Fruit fly (Drosophila melanogaster): Measurements from ENCODE around the gene ScsbetaA.

ScsbetaA gene

DNA sequence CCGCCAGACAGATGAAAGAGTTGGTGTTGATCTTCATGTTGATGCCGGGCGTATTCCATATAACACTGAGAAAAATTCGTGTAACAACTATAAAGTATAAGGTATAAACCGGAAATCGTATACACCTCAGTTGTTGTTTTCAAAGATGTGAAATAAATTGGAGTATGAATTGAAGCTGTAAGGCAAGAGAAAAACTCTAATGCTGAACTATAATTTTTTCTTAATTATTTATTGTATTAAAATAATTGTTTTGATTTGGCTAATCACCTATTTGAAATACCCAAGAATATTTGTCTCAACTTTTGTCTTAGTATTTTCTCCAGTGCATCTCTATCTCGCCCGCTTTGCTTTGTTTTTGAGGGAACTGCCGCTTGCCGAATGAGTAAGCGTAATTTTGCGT, 21.8 kb downstream of the ScsbetaA start (continued):
- no peak for TF ChIP-seq CG6791 (GFP tag; IDR thresholded peaks at IDR 0.05; ENCODE audit: partially characterized antibody)
- TF ChIP-seq CG3847 (GFP tag; IDR thresholded peaks at IDR 0.05) = no peak; the same call in 1 of the 2 replicates
- no peak for TF ChIP-seq inv (GFP tag; IDR thresholded peaks at IDR 0.05; ENCODE audit: partially characterized antibody)
- TF ChIP-seq CG10267 (tag; optimal IDR thresholded peaks at IDR 0.05) = peak; percentile 56
- peak; percentile 48; the same call in 1 of the 2 replicates for TF ChIP-seq CG17328 (GFP tag; IDR thresholded peaks at IDR 0.05)
- TF ChIP-seq CG10654 (GFP tag; optimal IDR thresholded peaks at IDR 0.05) = peak; percentile 38
- TF ChIP-seq amos (GFP tag; IDR thresholded peaks at IDR 0.05; ENCODE audit: partially characterized antibody) = no peak
- no peak for TF ChIP-seq CG4617 (GFP tag; optimal IDR thresholded peaks at IDR 0.05; ENCODE audit: borderline replicate concordance)
- TF ChIP-seq Meics (GFP tag; optimal IDR thresholded peaks at IDR 0.05) = peak; percentile 41
- TF ChIP-seq sens-2 (GFP tag; IDR thresholded peaks at IDR 0.05) = no peak
- TF ChIP-seq CG7928 (GFP tag; optimal IDR thresholded peaks at IDR 0.05) = no peak
- TF ChIP-seq CG17612 (GFP tag; IDR thresholded peaks at IDR 0.05) = no peak
- TF ChIP-seq MBD-R2 (GFP tag; IDR thresholded peaks at IDR 0.05) = no peak
- TF ChIP-seq PHDP (tag; optimal IDR thresholded peaks at IDR 0.05) = peak; percentile 61
- no peak for TF ChIP-seq crc (GFP tag; optimal IDR thresholded peaks at IDR 0.05)
- TF ChIP-seq CG32767 (GFP tag; IDR thresholded peaks at IDR 0.05) = no peak
- TF ChIP-seq CG8281 (tag; optimal IDR thresholded peaks at IDR 0.05) = peak; percentile 28
- peak; percentile 33; the same call in 1 of the 2 replicates for TF ChIP-seq gsb (GFP tag; IDR thresholded peaks at IDR 0.05)
- peak; percentile 48; the same call in 1 of the 3 replicates for TF ChIP-seq ken (GFP tag; IDR thresholded peaks at IDR 0.05)
- peak; percentile 49; the same call in 1 of the 2 replicates for TF ChIP-seq ttk (GFP tag; IDR thresholded peaks at IDR 0.05)
- no peak for TF ChIP-seq Mad (GFP tag; optimal IDR thresholded peaks at IDR 0.05)
- TF ChIP-seq CG16813 (GFP tag; IDR thresholded peaks at IDR 0.05; ENCODE audit: partially characterized antibody) = no peak
- TF ChIP-seq Nf-YB (GFP tag; optimal IDR thresholded peaks at IDR 0.05) = peak; percentile 23
- no peak for TF ChIP-seq lbe (GFP tag; optimal IDR thresholded peaks at IDR 0.05)
- TF ChIP-seq caup (GFP tag; optimal IDR thresholded peaks at IDR 0.05; ENCODE audit: severe bottlenecking) = no peak
- TF ChIP-seq aop (GFP tag; IDR thresholded peaks at IDR 0.05) = no peak
- TF ChIP-seq CG6683 (GFP tag; optimal IDR thresholded peaks at IDR 0.05) = no peak
- peak; percentile 73 for TF ChIP-seq CG18262 (tag; optimal IDR thresholded peaks at IDR 0.05)
- TF ChIP-seq Dp (GFP tag; optimal IDR thresholded peaks at IDR 0.05) = no peak
- TF ChIP-seq vnd (GFP tag; IDR thresholded peaks at IDR 0.05; ENCODE audit: partially characterized antibody) = no peak
- TF ChIP-seq CG43689 (GFP tag; IDR thresholded peaks at IDR 0.05) = no peak
- no peak for TF ChIP-seq CG9215 (GFP tag; IDR thresholded peaks at IDR 0.05)
- peak; percentile 39; the same call in 1 of the 2 replicates for TF ChIP-seq wor (GFP tag; IDR thresholded peaks at IDR 0.05)
- peak; percentile 6 for TF ChIP-seq odd (GFP tag; optimal IDR thresholded peaks at IDR 0.05)
- TF ChIP-seq Tbp (GFP tag; optimal IDR thresholded peaks at IDR 0.05) = no peak
- TF ChIP-seq gcm2 (GFP tag; optimal IDR thresholded peaks at IDR 0.05) = no peak
- TF ChIP-seq CG10565 (GFP tag; optimal IDR thresholded peaks at IDR 0.05) = no peak
- TF ChIP-seq ci (GFP tag; IDR thresholded peaks at IDR 0.05) = 0 out of 3 replicates have a peak, but pooled peaks have one; percentile 59
- TF ChIP-seq sc (optimal IDR thresholded peaks at IDR 0.05) = no peak
- TF ChIP-seq sc (GFP tag; optimal IDR thresholded peaks at IDR 0.05) = peak; percentile 29
- no peak for TF ChIP-seq HmgD (GFP tag; optimal IDR thresholded peaks at IDR 0.05)
- TF ChIP-seq her (GFP tag; optimal IDR thresholded peaks at IDR 0.05) = no peak
- TF ChIP-seq ac (GFP tag; optimal IDR thresholded peaks at IDR 0.05) = no peak
- no peak for TF ChIP-seq CG1024 (GFP tag; IDR thresholded peaks at IDR 0.05)
- no peak for TF ChIP-seq CG4282 (GFP tag; optimal IDR thresholded peaks at IDR 0.05)
- TF ChIP-seq CG6175 (GFP tag; IDR thresholded peaks at IDR 0.05) = no peak
- TF ChIP-seq ap (GFP tag; IDR thresholded peaks at IDR 0.05) = 0 out of 2 replicates have a peak, but pooled peaks have one; percentile 10
- no peak for TF ChIP-seq Sry-δ (GFP tag; optimal IDR thresholded peaks at IDR 0.05)
- TF ChIP-seq CG14050 (GFP tag; IDR thresholded peaks at IDR 0.05) = peak; percentile 42; the same call in 2 of the 3 replicates
- TF ChIP-seq schlank (tag; optimal IDR thresholded peaks at IDR 0.05) = no peak
- peak; percentile 60 for TF ChIP-seq CG1529 (GFP tag; optimal IDR thresholded peaks at IDR 0.05)
- TF ChIP-seq NC2α (GFP tag; optimal IDR thresholded peaks at IDR 0.05) = no peak
